ENCODE assay signal across 3 fruit fly cellular contexts in the genomic region with DNA sequence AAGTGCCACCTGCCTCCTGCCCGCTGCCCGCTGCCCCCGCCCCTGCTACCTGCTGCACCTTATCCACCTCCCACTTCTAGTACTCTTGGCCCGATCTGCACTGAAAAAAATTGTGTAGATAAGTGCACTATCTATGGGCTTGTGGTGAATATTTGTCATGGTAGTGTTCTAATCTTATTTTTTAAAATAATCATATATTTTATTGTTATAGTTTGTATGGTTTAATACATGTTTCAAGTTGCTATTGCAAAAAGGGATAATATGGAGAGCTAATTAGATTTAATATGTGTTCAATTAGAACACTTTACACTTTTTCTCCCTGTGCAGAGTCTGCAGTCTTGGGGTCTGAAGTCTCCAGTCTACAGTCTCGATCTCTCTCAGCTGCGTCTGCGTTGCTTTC.
A peak's percentile ranks its signal among the peaks of the same experiment; 100 is the strongest.
TF ChIP-seq lines count a peak whose summit lies in the region.

No protein-coding gene starts in this region.

TF ChIP-seq in whole organism, embryonic, 481 proteins besides CTCF, POLR2A, EP300 and RAD21 (continued from another document and continues in another):
- TF ChIP-seq bsh (GFP tag; optimal IDR thresholded peaks at IDR 0.05; lab: Kevin White, UChicago) (peak; percentile 60 to 80), CG14441 (GFP tag; IDR thresholded peaks at IDR 0.05; lab: Robert Waterston, UW) (peak; percentile 40; the same call in 1 of the 2 replicates), NFAT (GFP tag; IDR thresholded peaks at IDR 0.05; lab: Robert Waterston, UW) (no peak), CG33557 (GFP tag; optimal IDR thresholded peaks at IDR 0.05; lab: Kevin White, UChicago) (no peak), CG18599 (GFP tag; optimal IDR thresholded peaks at IDR 0.05; lab: Kevin White, UChicago) (peak; percentile 10), Dfd (GFP tag; optimal IDR thresholded peaks at IDR 0.05; lab: Kevin White, UChicago) (no peak), HHEX (GFP tag; optimal IDR thresholded peaks at IDR 0.05; lab: Kevin White, UChicago) (peak; percentile 13), CG9727 (GFP tag; optimal IDR thresholded peaks at IDR 0.05; lab: Kevin White, UChicago) (peak; percentile 32), Hr3 (GFP tag; optimal IDR thresholded peaks at IDR 0.05; lab: Kevin White, UChicago) (peak; percentile 1), Adf1 (GFP tag; IDR thresholded peaks at IDR 0.05; lab: Robert Waterston, UW) (no peak), CG11504 (tag; optimal IDR thresholded peaks at IDR 0.05; lab: Kevin White, UChicago) (peak; percentile 66), Atf-2 (GFP tag; optimal IDR thresholded peaks at IDR 0.05; lab: Kevin White, UChicago) (no peak), CG17802 (tag; optimal IDR thresholded peaks at IDR 0.05; lab: Kevin White, UChicago) (no peak), CG13287 (GFP tag; IDR thresholded peaks at IDR 0.05; lab: Robert Waterston, UW; ENCODE audit: partially characterized antibody) (no peak), onecut (GFP tag; IDR thresholded peaks at IDR 0.05; lab: Robert Waterston, UW) (peak; percentile 6; the same call in 1 of the 2 replicates), CkIIα-i1 (GFP tag; IDR thresholded peaks at IDR 0.05; lab: Robert Waterston, UW) (no peak), zen (tag; optimal IDR thresholded peaks at IDR 0.05; lab: Kevin White, UChicago) (no peak), Ravus (GFP tag; IDR thresholded peaks at IDR 0.05; lab: Robert Waterston, UW) (no peak), Hsf (GFP tag; optimal IDR thresholded peaks at IDR 0.05; lab: Kevin White, UChicago) (no peak), CG30431 (GFP tag; optimal IDR thresholded peaks at IDR 0.05; lab: Kevin White, UChicago) (peak; percentile 22), CG7556 (GFP tag; optimal IDR thresholded peaks at IDR 0.05; lab: Kevin White, UChicago) (peak; percentile 39), twi (tag; optimal IDR thresholded peaks at IDR 0.05; lab: Kevin White, UChicago) (peak; percentile 10), Optix (GFP tag; IDR thresholded peaks at IDR 0.05; lab: Robert Waterston, UW) (no peak), CG10979 (tag; optimal IDR thresholded peaks at IDR 0.05; lab: Kevin White, UChicago) (peak; percentile 73), gcm (GFP tag; optimal IDR thresholded peaks at IDR 0.05; lab: Kevin White, UChicago) (peak; percentile 1), dan (GFP tag; IDR thresholded peaks at IDR 0.05; lab: Robert Waterston, UW) (no peak), dmrt99B (tag; optimal IDR thresholded peaks at IDR 0.05; lab: Kevin White, UChicago) (peak; percentile 43), bowl (GFP tag; IDR thresholded peaks at IDR 0.05; lab: Robert Waterston, UW) (no peak), crp (GFP tag; optimal IDR thresholded peaks at IDR 0.05; lab: Kevin White, UChicago) (no peak), Fer3 (tag; optimal IDR thresholded peaks at IDR 0.05; lab: Kevin White, UChicago) (no peak), nau (GFP tag; optimal IDR thresholded peaks at IDR 0.05; lab: Kevin White, UChicago) (peak; percentile 1), nerfin-1 (tag; optimal IDR thresholded peaks at IDR 0.05; lab: Kevin White, UChicago) (peak; percentile 9), MTF-1 (GFP tag; optimal IDR thresholded peaks at IDR 0.05; lab: Kevin White, UChicago; ENCODE audit: borderline replicate concordance) (no peak), Drgx (GFP tag; IDR thresholded peaks at IDR 0.05; lab: Robert Waterston, UW) (peak; percentile 86), tin (GFP tag; optimal IDR thresholded peaks at IDR 0.05; lab: Kevin White, UChicago) (peak; percentile 6), CG10366 (GFP tag; IDR thresholded peaks at IDR 0.05; lab: Robert Waterston, UW) (peak; percentile 21; the same call in 1 of the 2 replicates), CG15269 (tag; optimal IDR thresholded peaks at IDR 0.05; lab: Kevin White, UChicago) (peak; percentile 48), CG18262 (tag; optimal IDR thresholded peaks at IDR 0.05; lab: Kevin White, UChicago) (peak; percentile 71), schlank (tag; optimal IDR thresholded peaks at IDR 0.05; lab: Kevin White, UChicago) (no peak), dpn (GFP tag; optimal IDR thresholded peaks at IDR 0.05; lab: Kevin White, UChicago) (peak in 1 of 2 experiments; percentile 9), gro (GFP tag; optimal IDR thresholded peaks at IDR 0.05; lab: Kevin White, UChicago) (no peak), Ssrp (tag; optimal IDR thresholded peaks at IDR 0.05; lab: Kevin White, UChicago) (peak; percentile 42), Dip3 (GFP tag; optimal IDR thresholded peaks at IDR 0.05; lab: Kevin White, UChicago) (no peak)

TF ChIP-seq in whole organism, prepupa, 60 proteins besides CTCF, POLR2A, EP300 and RAD21 (continued from another document):
- TF ChIP-seq Sox15 (GFP tag; optimal IDR thresholded peaks at IDR 0.05; lab: Kevin White, UChicago) = no peak
- TF ChIP-seq Eip78C (GFP tag; lab: Kevin White, UChicago) = peak; percentile 91
- peak; percentile 60 to 75 for TF ChIP-seq ss (GFP tag; optimal IDR thresholded peaks at IDR 0.05; lab: Kevin White, UChicago)
- TF ChIP-seq CG8119 (GFP tag; IDR thresholded peaks at IDR 0.05; lab: Robert Waterston, UW) = peak; percentile 89
- peak; percentile 69 for TF ChIP-seq OdsH (GFP tag; optimal IDR thresholded peaks at IDR 0.05; lab: Kevin White, UChicago)
- TF ChIP-seq dsx (GFP tag; optimal IDR thresholded peaks at IDR 0.05; lab: Kevin White, UChicago; ENCODE audit: poor library complexity, severe bottlenecking) = peak; percentile 63
- no peak for TF ChIP-seq Smox (GFP tag; optimal IDR thresholded peaks at IDR 0.05; lab: Kevin White, UChicago)
- TF ChIP-seq Hr38 (GFP tag; optimal IDR thresholded peaks at IDR 0.05; lab: Kevin White, UChicago) = no peak
- TF ChIP-seq dac (GFP tag; optimal IDR thresholded peaks at IDR 0.05; lab: Kevin White, UChicago) = peak; percentile 53
- peak; percentile 50 for TF ChIP-seq CG9139 (GFP tag; optimal IDR thresholded peaks at IDR 0.05; lab: Kevin White, UChicago)
- peak; percentile 85 for TF ChIP-seq CG10631 (GFP tag; optimal IDR thresholded peaks at IDR 0.05; lab: Kevin White, UChicago)
- TF ChIP-seq CG10669 (GFP tag; optimal IDR thresholded peaks at IDR 0.05; lab: Kevin White, UChicago) = peak; percentile 64
- TF ChIP-seq topi (GFP tag; optimal IDR thresholded peaks at IDR 0.05; lab: Kevin White, UChicago) = peak; percentile 21
- TF ChIP-seq Eip93F (GFP tag; optimal IDR thresholded peaks at IDR 0.05; lab: Kevin White, UChicago) = no peak
- peak; percentile 54 for TF ChIP-seq Eip75B (GFP tag; optimal IDR thresholded peaks at IDR 0.05; lab: Kevin White, UChicago)
- no peak for TF ChIP-seq Blimp-1 (GFP tag; optimal IDR thresholded peaks at IDR 0.05; lab: Kevin White, UChicago)
- TF ChIP-seq CG16779 (tag; optimal IDR thresholded peaks at IDR 0.05; lab: Kevin White, UChicago) = peak; percentile 68
- no peak for TF ChIP-seq fd85E (GFP tag; optimal IDR thresholded peaks at IDR 0.05; lab: Kevin White, UChicago)
- TF ChIP-seq esn (GFP tag; optimal IDR thresholded peaks at IDR 0.05; lab: Kevin White, UChicago) = peak; percentile 1
- peak; percentile 83 for TF ChIP-seq achi (GFP tag; optimal IDR thresholded peaks at IDR 0.05; lab: Kevin White, UChicago)
- TF ChIP-seq Hr4 (GFP tag; optimal IDR thresholded peaks at IDR 0.05; lab: Kevin White, UChicago) = peak; percentile 61
- TF ChIP-seq Gug (GFP tag; IDR thresholded peaks at IDR 0.05; lab: Robert Waterston, UW) = peak; percentile 73
- peak; percentile 52 for TF ChIP-seq Sox14 (GFP tag; optimal IDR thresholded peaks at IDR 0.05; lab: Kevin White, UChicago)
- peak; percentile 72 for TF ChIP-seq CG6163 (GFP tag; IDR thresholded peaks at IDR 0.05; lab: Robert Waterston, UW)
- no peak for TF ChIP-seq fkh (GFP tag; optimal IDR thresholded peaks at IDR 0.05; lab: Kevin White, UChicago)
- peak; percentile 39 for TF ChIP-seq CG7368 (GFP tag; optimal IDR thresholded peaks at IDR 0.05; lab: Kevin White, UChicago)
- no peak for TF ChIP-seq CG6854 (GFP tag; optimal IDR thresholded peaks at IDR 0.05; lab: Kevin White, UChicago)
- no peak for TF ChIP-seq Hr39 (GFP tag; optimal IDR thresholded peaks at IDR 0.05; lab: Kevin White, UChicago)
- TF ChIP-seq spab (GFP tag; optimal IDR thresholded peaks at IDR 0.05; lab: Kevin White, UChicago) = peak; percentile 69
- TF ChIP-seq CG3032 (tag; optimal IDR thresholded peaks at IDR 0.05; lab: Kevin White, UChicago) = peak; percentile 83
- TF ChIP-seq CG1621 (tag; optimal IDR thresholded peaks at IDR 0.05; lab: Kevin White, UChicago) = peak; percentile 55
- peak; percentile 23 for TF ChIP-seq CG34406 (GFP tag; optimal IDR thresholded peaks at IDR 0.05; lab: Kevin White, UChicago)
- peak; percentile 69 for TF ChIP-seq Lpt (GFP tag; optimal IDR thresholded peaks at IDR 0.05; lab: Kevin White, UChicago)
- peak; percentile 73 for TF ChIP-seq CG6276 (GFP tag; optimal IDR thresholded peaks at IDR 0.05; lab: Kevin White, UChicago)
- TF ChIP-seq Ets21C (GFP tag; optimal IDR thresholded peaks at IDR 0.05; lab: Kevin White, UChicago) = no peak
- TF ChIP-seq CG11294 (GFP tag; IDR thresholded peaks at IDR 0.05; lab: Robert Waterston, UW) = peak; percentile 80
- TF ChIP-seq CG3919 (GFP tag; optimal IDR thresholded peaks at IDR 0.05; lab: Kevin White, UChicago) = peak; percentile 53
- no peak for TF ChIP-seq Sox102F (GFP tag; optimal IDR thresholded peaks at IDR 0.05; lab: Kevin White, UChicago)

TF ChIP-seq in whole organism, wandering third instar larva, 38 proteins besides CTCF, POLR2A, EP300 and RAD21 (continued from another document):
- TF ChIP-seq Abd-B (GFP tag; optimal IDR thresholded peaks at IDR 0.05; lab: Kevin White, UChicago) (no peak), ey (GFP tag; optimal IDR thresholded peaks at IDR 0.05; lab: Kevin White, UChicago) (no peak), br (GFP tag; optimal IDR thresholded peaks at IDR 0.05; lab: Kevin White, UChicago) (no peak), Hnf4 (GFP tag; optimal IDR thresholded peaks at IDR 0.05; lab: Kevin White, UChicago) (no peak), Dif (GFP tag; optimal IDR thresholded peaks at IDR 0.05; lab: Kevin White, UChicago; ENCODE audit: partially characterized antibody) (no peak), CG9705 (GFP tag; optimal IDR thresholded peaks at IDR 0.05; lab: Kevin White, UChicago) (no peak), Myc (optimal IDR thresholded peaks at IDR 0.05; lab: Kevin White, UChicago) (no peak), usp (GFP tag; optimal IDR thresholded peaks at IDR 0.05; lab: Kevin White, UChicago) (no peak), lola (GFP tag; optimal IDR thresholded peaks at IDR 0.05; lab: Kevin White, UChicago) (no peak)
